Worm (Caenorhabditis elegans) whole organism, early embryonic: ENCODE measurements around the gene Y75B8A.28.
A peak's percentile ranks its signal among the peaks of the same experiment; 100 is the strongest.

Experiments used
- B0310.2 ChIP-seq: sonication (generic microtip); optimal IDR thresholded peaks from 2 replicates; lab custom pipeline; 2016; ENCODE audit warnings: mild to moderate bottlenecking, missing genetic modification characterization, missing compliant biosample characterization
- F13C5.2 ChIP-seq: sonication (generic microtip); optimal IDR thresholded peaks from 2 replicates; lab custom pipeline; 2017; ENCODE audit warnings: mild to moderate bottlenecking, missing genetic modification characterization, inconsistent platforms, missing compliant biosample characterization
- aly-1 ChIP-seq: sonication (generic microtip); optimal IDR thresholded peaks from 2 replicates; lab custom pipeline; 2016; ENCODE audit warnings: missing genetic modification characterization, missing compliant biosample characterization
- ama-1 ChIP-seq: fragments of 150-350 bp; optimal IDR thresholded peaks from 2 replicates; lab custom pipeline; 2014
- ceh-13 ChIP-seq: fragments of 200-800 bp; sonication (Bioruptor generic); optimal IDR thresholded peaks from 2 replicates; lab custom pipeline; 2018; ENCODE audit warnings: mild to moderate bottlenecking, missing genetic modification characterization, missing compliant biosample characterization
- ceh-36 ChIP-seq: sonication (generic microtip); optimal IDR thresholded peaks from 2 replicates; lab custom pipeline; 2016; ENCODE audit warnings: missing genetic modification characterization, inconsistent platforms, missing compliant biosample characterization
- ets-7 ChIP-seq: sonication (generic microtip); optimal IDR thresholded peaks from 2 replicates; lab custom pipeline; 2016; ENCODE audit warnings: missing genotype, missing genetic modification characterization, missing compliant biosample characterization
- flt-1 ChIP-seq: fragments of 200-800 bp; sonication (Bioruptor generic); IDR thresholded peaks from 2 replicates; pipeline ENCODE4 v1.3.6; 2022; ENCODE audit warnings: missing genetic modification characterization, missing compliant biosample characterization
- hmbx-1 ChIP-seq: sonication (generic microtip); optimal IDR thresholded peaks from 2 replicates; lab custom pipeline; 2016; ENCODE audit warnings: mild to moderate bottlenecking, missing genetic modification characterization, missing compliant biosample characterization
- hmg-4 ChIP-seq: fragments of 200-800 bp; sonication (Bioruptor generic); optimal IDR thresholded peaks from 2 replicates; lab custom pipeline; 2018; ENCODE audit warnings: mild to moderate bottlenecking, missing genetic modification characterization, missing compliant biosample characterization
- hnd-1 ChIP-seq: sonication (generic microtip); optimal IDR thresholded peaks from 2 replicates; lab custom pipeline; 2016; ENCODE audit warnings: missing genetic modification characterization, missing compliant biosample characterization
- pes-1 ChIP-seq: fragments of 200-800 bp; sonication (Bioruptor generic); IDR thresholded peaks from 2 replicates; pipeline ENCODE4 v1.3.6; 2022; ENCODE audit warnings: missing genetic modification reagents, missing genetic modification characterization, missing compliant biosample characterization
- scrt-1 ChIP-seq: fragments of 200-800 bp; sonication (Bioruptor generic); IDR thresholded peaks from 2 replicates; pipeline ENCODE4 v1.3.6; 2022; ENCODE audit warnings: missing genetic modification characterization, missing compliant biosample characterization
- sea-1 ChIP-seq: fragments of 200-800 bp; sonication (Bioruptor generic); conservative IDR thresholded peaks from 2 replicates; pipeline ENCODE4 v1.3.6; 2022; ENCODE audit warnings: missing genetic modification characterization, missing compliant biosample characterization
- tbx-11 ChIP-seq: fragments of 200-800 bp; sonication (Bioruptor generic); IDR thresholded peaks from 2 replicates; pipeline ENCODE4 v1.3.6; 2022; ENCODE audit warnings: missing genetic modification characterization, missing compliant biosample characterization
- tbx-37 ChIP-seq: fragments of 200-800 bp; sonication (Bioruptor generic); conservative IDR thresholded peaks from 2 replicates; pipeline ENCODE4 v1.3.6; 2022; ENCODE audit warnings: missing genetic modification reagents, missing genetic modification characterization, missing compliant biosample characterization
- tra-4 ChIP-seq: sonication (generic microtip); optimal IDR thresholded peaks from 2 replicates; lab custom pipeline; 2017; ENCODE audit warnings: missing genetic modification characterization, missing compliant biosample characterization

Y75B8A.28 gene

ce11 chrIII:12351301-12351700, 32.4 kb downstream of the Y75B8A.28 start, which contains the start of the genes pph-4.1 and Y75B8A.31:
pph-4.1 (minus strand) TSS chrIII:12351336.
Y75B8A.31 (plus strand) TSS chrIII:12351642.
- TF ChIP-seq hmg-4 (GFP tag; lab: Kevin White, UChicago) (no peak), scrt-1 (GFP tag; lab: Robert Waterston, UW) (0 out of 2 replicates have a peak, but pooled peaks have one; percentile 13), hnd-1 (tag; lab: Kevin White, UChicago) (no peak), pes-1 (GFP tag; lab: Robert Waterston, UW) (peak; percentile 74), ets-7 (no peak), sea-1 (GFP tag; lab: Robert Waterston, UW) (0 out of 2 replicates have a peak, but pooled peaks have one; percentile 26), ceh-36 (tag; lab: Kevin White, UChicago) (no peak), B0310.2 (tag; lab: Kevin White, UChicago) (no peak), ama-1 (lab: Kevin White, UChicago) (no peak), aly-1 (tag; lab: Kevin White, UChicago) (no peak), hmbx-1 (tag; lab: Kevin White, UChicago) (no peak), tbx-37 (GFP tag; lab: Robert Waterston, UW) (peak; percentile 87), flt-1 (GFP tag; lab: Robert Waterston, UW) (peak; percentile 48; the same call in 1 of the 2 replicates), tra-4 (tag; lab: Kevin White, UChicago) (no peak), ceh-13 (peak; percentile 0), F13C5.2 (tag; lab: Kevin White, UChicago) (peak; percentile 10), tbx-11 (GFP tag; lab: Robert Waterston, UW) (peak; percentile 52; the same call in 1 of the 2 replicates)

DNA sequence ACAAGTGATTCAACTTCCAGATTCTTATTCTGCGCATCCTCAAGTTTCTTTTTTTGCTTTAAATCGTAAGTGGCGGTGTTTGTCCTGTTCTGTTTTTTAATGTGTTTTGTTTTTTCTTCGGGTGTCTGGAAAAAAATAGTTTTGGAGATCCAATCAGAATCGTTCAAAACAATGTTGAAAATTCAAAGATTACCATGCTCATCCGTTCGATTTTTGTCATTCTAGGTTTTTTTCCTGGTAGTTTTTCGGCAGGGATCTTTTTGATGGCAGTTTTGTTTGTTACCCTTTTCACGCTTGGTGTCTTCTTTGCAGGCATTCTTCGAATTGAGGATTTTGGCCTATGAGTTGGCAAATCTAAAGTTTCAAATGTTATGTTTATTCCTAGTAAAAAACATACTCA, 37.7 kb downstream of the Y75B8A.28 start:
- TF ChIP-seq ama-1 (lab: Kevin White, UChicago) = no peak
- TF ChIP-seq ceh-36 (tag; lab: Kevin White, UChicago) = no peak
- TF ChIP-seq tbx-11 (GFP tag; lab: Robert Waterston, UW) = no peak
- TF ChIP-seq hmg-4 (GFP tag; lab: Kevin White, UChicago) = no peak
- TF ChIP-seq flt-1 (GFP tag; lab: Robert Waterston, UW) = no peak
- TF ChIP-seq tbx-37 (GFP tag; lab: Robert Waterston, UW) = no peak
- TF ChIP-seq hmbx-1 (tag; lab: Kevin White, UChicago) = no peak
- TF ChIP-seq tra-4 (tag; lab: Kevin White, UChicago) = no peak
- TF ChIP-seq ceh-13 = no peak
- no peak for TF ChIP-seq ets-7
- TF ChIP-seq B0310.2 (tag; lab: Kevin White, UChicago) = no peak
- TF ChIP-seq sea-1 (GFP tag; lab: Robert Waterston, UW) = no peak
- no peak for TF ChIP-seq scrt-1 (GFP tag; lab: Robert Waterston, UW)
- no peak for TF ChIP-seq pes-1 (GFP tag; lab: Robert Waterston, UW)

DNA sequence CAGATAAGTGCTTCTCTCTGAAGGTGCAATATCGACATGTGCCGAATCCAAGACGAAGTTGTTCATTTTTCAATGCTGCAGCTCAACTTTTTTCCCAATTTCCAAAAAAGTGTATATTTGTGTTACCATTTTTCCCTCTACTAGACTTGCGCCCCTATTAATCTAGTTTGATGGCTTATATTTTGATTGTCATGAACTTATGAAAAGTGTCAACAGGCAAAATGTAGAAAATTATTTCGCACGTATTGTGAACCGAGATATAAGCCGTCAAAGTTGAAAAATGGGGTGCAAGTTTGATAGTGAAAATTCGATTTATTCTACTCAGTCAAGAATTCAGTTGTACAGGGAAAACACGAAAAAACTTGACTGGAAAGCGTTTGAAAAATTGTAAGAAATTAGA, 39.6 kb downstream of the Y75B8A.28 start, which contains the start of gene Y75B8A.32:
TSS of gene Y75B8A.32 (minus strand) at position 101 of the 400 bp plus-strand sequence.
- TF ChIP-seq scrt-1 (GFP tag; lab: Robert Waterston, UW) (no peak), ets-7 (no peak), ama-1 (lab: Kevin White, UChicago) (no peak), pes-1 (GFP tag; lab: Robert Waterston, UW) (no peak), ceh-13 (no peak), F13C5.2 (tag; lab: Kevin White, UChicago) (no peak), hmg-4 (GFP tag; lab: Kevin White, UChicago) (no peak)

- no peak for TF ChIP-seq F13C5.2 (tag; lab: Kevin White, UChicago)
- no peak for TF ChIP-seq scrt-1 (GFP tag; lab: Robert Waterston, UW)
- no peak for TF ChIP-seq tbx-37 (GFP tag; lab: Robert Waterston, UW)
- no peak for TF ChIP-seq tbx-11 (GFP tag; lab: Robert Waterston, UW)
- no peak for TF ChIP-seq ceh-36 (tag; lab: Kevin White, UChicago)
- no peak for TF ChIP-seq hmbx-1 (tag; lab: Kevin White, UChicago)
- TF ChIP-seq ceh-13 = no peak
- no peak for TF ChIP-seq B0310.2 (tag; lab: Kevin White, UChicago)
Observed at ce11 chrIII:12359265-12359664, 40.4 kb downstream of the Y75B8A.28 start, which contains the start of gene Y75B8A.34. Y75B8A.34 (plus strand) TSS chrIII:12359565.

ce11 chrIII:12366989-12367557, 48.2 kb downstream of the Y75B8A.28 start, which contains the start of gene Y75B8A.33:
Y75B8A.33 (minus strand) TSS chrIII:12367373.
- TF ChIP-seq pes-1 (GFP tag; lab: Robert Waterston, UW) = peak; percentile 39; the same call in 1 of the 2 replicates
- TF ChIP-seq ceh-13 = no peak

ce11 chrIII:12367891-12368290, 49.0 kb downstream of the Y75B8A.28 start:
- no peak for TF ChIP-seq sea-1 (GFP tag; lab: Robert Waterston, UW)
- TF ChIP-seq aly-1 (tag; lab: Kevin White, UChicago) = no peak
- TF ChIP-seq pes-1 (GFP tag; lab: Robert Waterston, UW) = no peak
- TF ChIP-seq F13C5.2 (tag; lab: Kevin White, UChicago) = no peak
- no peak for TF ChIP-seq hmg-4 (GFP tag; lab: Kevin White, UChicago)
- TF ChIP-seq tbx-11 (GFP tag; lab: Robert Waterston, UW) = no peak
- TF ChIP-seq tra-4 (tag; lab: Kevin White, UChicago) = no peak
- no peak for TF ChIP-seq flt-1 (GFP tag; lab: Robert Waterston, UW)
- TF ChIP-seq ceh-13 = no peak
- no peak for TF ChIP-seq B0310.2 (tag; lab: Kevin White, UChicago)
- TF ChIP-seq ceh-36 (tag; lab: Kevin White, UChicago) = no peak
- TF ChIP-seq ets-7 = no peak
- TF ChIP-seq tbx-37 (GFP tag; lab: Robert Waterston, UW) = no peak
- TF ChIP-seq hnd-1 (tag; lab: Kevin White, UChicago) = no peak
- no peak for TF ChIP-seq ama-1 (lab: Kevin White, UChicago)
